Fruit fly (Drosophila melanogaster): ENCODE results near the gene CG8042.

DNA sequence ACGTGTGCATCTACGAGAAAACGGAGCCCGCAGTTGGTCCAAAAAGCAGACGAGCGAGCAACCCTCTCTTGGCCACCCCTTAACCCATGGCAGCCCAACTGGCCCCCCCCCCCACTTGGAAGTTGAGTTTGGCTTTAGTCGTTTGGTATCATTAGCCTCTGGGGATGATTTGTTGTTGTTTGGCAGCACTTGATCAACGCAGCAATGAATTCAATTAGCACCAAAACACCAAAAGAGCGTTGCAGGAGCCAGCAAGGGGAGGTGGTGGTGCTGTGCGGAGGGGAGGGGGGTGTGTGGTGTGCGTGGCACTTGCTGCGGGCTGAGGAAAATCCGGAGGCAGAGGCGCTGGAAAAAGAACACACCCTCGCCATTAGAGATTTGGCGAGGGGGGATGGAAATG lies 19.8 kb downstream of the CG8042 start:
- TF ChIP-seq usp (GFP tag; optimal IDR thresholded peaks at IDR 0.05) (no peak), pan (optimal IDR thresholded peaks at IDR 0.05) (no peak), EcR (GFP tag; optimal IDR thresholded peaks at IDR 0.05) (no peak)
